Fruit fly (Drosophila melanogaster) whole organism, embryonic: ENCODE data around the gene CG10725.

ENCODE experiments used
- Abd-B ChIP-seq: fragments of 200-800 bp; sonication (Bioruptor generic); optimal IDR thresholded peaks from 2 replicates; lab custom pipeline; 2018; ENCODE audit warnings: missing biosample characterization, mild to moderate bottlenecking, missing genetic modification characterization, moderate library complexity
- Blimp-1 ChIP-seq: fragments of 200-800 bp; sonication (Bioruptor generic); optimal IDR thresholded peaks from 3 replicates; lab custom pipeline; 2018; ENCODE audit warnings: missing biosample characterization, missing genetic modification characterization, mild to moderate bottlenecking, moderate library complexity, missing genetic modification reagents
- CG11085 ChIP-seq: fragments of 200-800 bp; sonication (Bioruptor generic); IDR thresholded peaks from 2 replicates; pipeline ENCODE4 v1.3.6; 2022; ENCODE audit warnings: missing biosample characterization, missing genetic modification characterization
- CG11560 ChIP-seq: fragments of 200-800 bp; sonication (Bioruptor generic); IDR thresholded peaks from 3 replicates; pipeline ENCODE4 v1.3.6; 2022; ENCODE audit warnings: missing biosample characterization, missing genetic modification characterization
- CG13287 ChIP-seq: fragments of 200-800 bp; sonication (Bioruptor generic); IDR thresholded peaks from 2 replicates; pipeline ENCODE4 v1.3.6; 2022; ENCODE audit warnings: missing biosample characterization, missing genetic modification characterization; ENCODE audit not compliant: partially characterized antibody
- CG13624 ChIP-seq: fragments of 200-800 bp; sonication (Bioruptor generic); optimal IDR thresholded peaks from 2 replicates; lab custom pipeline; 2016; ENCODE audit warnings: missing biosample characterization, missing genetic modification characterization
- CG14441 ChIP-seq: fragments of 200-800 bp; sonication (Bioruptor generic); IDR thresholded peaks from 2 replicates; pipeline ENCODE4 v1.3.6; 2022; ENCODE audit warnings: missing biosample characterization, missing genetic modification characterization
- CG1603 ChIP-seq: fragments of 200-800 bp; sonication (Bioruptor generic); optimal IDR thresholded peaks from 2 replicates; lab custom pipeline; 2019; ENCODE audit warnings: missing biosample characterization, mild to moderate bottlenecking, missing genetic modification characterization, moderate library complexity
- CG16813 ChIP-seq: fragments of 200-800 bp; sonication (Bioruptor generic); IDR thresholded peaks from 3 replicates; pipeline ENCODE4 v1.3.6; 2022; ENCODE audit warnings: missing biosample characterization, missing genetic modification characterization; ENCODE audit not compliant: partially characterized antibody
- CG2712 ChIP-seq: fragments of 200-800 bp; optimal IDR thresholded peaks from 3 replicates; lab custom pipeline; 2019; ENCODE audit warnings: missing biosample characterization, mild to moderate bottlenecking, missing genetic modification characterization, moderate library complexity
- CG2889 ChIP-seq: fragments of 200-800 bp; sonication (Bioruptor generic); IDR thresholded peaks from 3 replicates; pipeline ENCODE4 v1.3.6; 2022; ENCODE audit warnings: missing biosample characterization, missing genetic modification characterization
- CG30403 ChIP-seq: fragments of 200-800 bp; sonication (Bioruptor generic); optimal IDR thresholded peaks from 3 replicates; lab custom pipeline; 2016; ENCODE audit warnings: missing biosample characterization, missing genetic modification characterization
- CG30431 ChIP-seq: fragments of 200-800 bp; sonication (Bioruptor generic); optimal IDR thresholded peaks from 2 replicates; lab custom pipeline; 2017; ENCODE audit warnings: missing biosample characterization, missing genetic modification characterization
- CG3281 ChIP-seq: fragments of 200-800 bp; sonication (Bioruptor generic); optimal IDR thresholded peaks from 3 replicates; lab custom pipeline; 2017; ENCODE audit warnings: missing biosample characterization, mild to moderate bottlenecking, missing genetic modification characterization
- CG5180 ChIP-seq: fragments of 200-800 bp; sonication (Bioruptor generic); optimal IDR thresholded peaks from 3 replicates; lab custom pipeline; 2017; ENCODE audit warnings: missing biosample characterization, missing genetic modification characterization, mild to moderate bottlenecking, moderate library complexity, missing genetic modification reagents
- CG6689 ChIP-seq: fragments of 200-800 bp; sonication (Bioruptor generic); IDR thresholded peaks from 2 replicates; pipeline ENCODE4 v1.3.6; 2022; ENCODE audit warnings: missing biosample characterization, missing genetic modification characterization
- CG7357 ChIP-seq: fragments of 200-800 bp; sonication (Bioruptor generic); IDR thresholded peaks from 3 replicates; pipeline ENCODE4 v1.3.6; 2022; ENCODE audit warnings: missing biosample characterization, missing genetic modification characterization
- CG7556 ChIP-seq: fragments of 200-800 bp; sonication (Bioruptor generic); optimal IDR thresholded peaks from 2 replicates; lab custom pipeline; 2017; ENCODE audit warnings: missing biosample characterization, mild to moderate bottlenecking, missing genetic modification characterization
- CG7987 ChIP-seq: fragments of 200-800 bp; sonication (Bioruptor generic); optimal IDR thresholded peaks from 2 replicates; lab custom pipeline; 2018; ENCODE audit warnings: missing biosample characterization, mild to moderate bottlenecking, missing genetic modification characterization, moderate library complexity
- Fer1 ChIP-seq: fragments of 200-800 bp; sonication (Bioruptor generic); optimal IDR thresholded peaks from 2 replicates; lab custom pipeline; 2017; ENCODE audit warnings: missing biosample characterization, mild to moderate bottlenecking, missing genetic modification characterization
- HLH54F ChIP-seq: fragments of 200-800 bp; sonication (Bioruptor generic); optimal IDR thresholded peaks from 3 replicates; lab custom pipeline; 2016; ENCODE audit warnings: missing biosample characterization, missing genetic modification characterization
- Hand ChIP-seq: fragments of 200-800 bp; sonication (Bioruptor generic); optimal IDR thresholded peaks from 2 replicates; lab custom pipeline; 2017; ENCODE audit warnings: mild to moderate bottlenecking, missing biosample characterization, missing genetic modification reagents, missing genetic modification characterization
- Kr ChIP-seq: fragments of 200-800 bp; sonication (Bioruptor generic); optimal IDR thresholded peaks from 2 replicates; lab custom pipeline; 2017; ENCODE audit warnings: missing biosample characterization, mild to moderate bottlenecking, missing genetic modification characterization
- Lhr ChIP-seq: fragments of 200-800 bp; sonication (Bioruptor generic); optimal IDR thresholded peaks from 3 replicates; lab custom pipeline; 2017; ENCODE audit warnings: mild to moderate bottlenecking, missing biosample characterization, missing genetic modification reagents, missing genetic modification characterization
- Lpt ChIP-seq: fragments of >200 bp; optimal IDR thresholded peaks from 2 replicates; lab custom pipeline; 2018; ENCODE audit warnings: missing biosample characterization, missing genetic modification characterization
- Myb ChIP-seq: fragments of 200-800 bp; sonication (Bioruptor generic); optimal IDR thresholded peaks from 2 replicates; lab custom pipeline; 2016; ENCODE audit warnings: missing biosample characterization, missing genetic modification characterization
- Sry-δ ChIP-seq: fragments of 200-800 bp; sonication (Bioruptor generic); optimal IDR thresholded peaks from 2 replicates; lab custom pipeline; 2016; ENCODE audit warnings: missing biosample characterization, missing genetic modification characterization
- Trl ChIP-seq, 3 experiments: fragments of >200 bp in 2 of 3; fragments of 200-800 bp in 1 of 3; sonication (Bioruptor generic) in 1 of 3; optimal IDR thresholded peaks; 2 replicates in 1 of 3; 3 replicates in 2 of 3; lab custom pipeline; 2016 to 2017; ENCODE audit warnings: missing biosample characterization in 1 of 3, missing genetic modification characterization in 1 of 3
- YL-1 ChIP-seq: fragments of 200-800 bp; sonication (Bioruptor generic); optimal IDR thresholded peaks from 3 replicates; lab custom pipeline; 2017; ENCODE audit warnings: missing biosample characterization, mild to moderate bottlenecking, missing genetic modification characterization
- br ChIP-seq: fragments of >200 bp; optimal IDR thresholded peaks from 2 replicates; lab custom pipeline; 2017
- bsh ChIP-seq, 2 experiments: fragments of 200-800 bp; sonication (Bioruptor generic); optimal IDR thresholded peaks; 2 replicates each; lab custom pipeline; 2017 to 2018; ENCODE audit warnings: mild to moderate bottlenecking in 2 of 2, missing biosample characterization in 2 of 2, missing genetic modification characterization in 2 of 2, moderate library complexity in 1 of 2
- crp ChIP-seq, 2 experiments: fragments of 200-800 bp; sonication (Bioruptor generic); optimal IDR thresholded peaks; 2 replicates in 1 of 2; 3 replicates in 1 of 2; lab custom pipeline; 2017; ENCODE audit warnings: missing biosample characterization in 2 of 2, missing genetic modification characterization in 2 of 2, mild to moderate bottlenecking in 1 of 2, moderate library complexity in 1 of 2
- ewg ChIP-seq: fragments of 200-800 bp; sonication (Bioruptor generic); optimal IDR thresholded peaks from 3 replicates; lab custom pipeline; 2017; ENCODE audit warnings: mild to moderate bottlenecking, missing biosample characterization, missing genetic modification reagents, missing genetic modification characterization
- exex ChIP-seq: fragments of 200-800 bp; sonication (Bioruptor generic); optimal IDR thresholded peaks from 4 replicates; lab custom pipeline; 2018; ENCODE audit warnings: missing biosample characterization, mild to moderate bottlenecking, missing genetic modification characterization, moderate library complexity
- grn ChIP-seq: fragments of 200-800 bp; sonication (Bioruptor generic); optimal IDR thresholded peaks from 3 replicates; lab custom pipeline; 2017; ENCODE audit warnings: missing biosample characterization, missing genetic modification characterization
- hb ChIP-seq: fragments of 200-800 bp; sonication (Bioruptor generic); IDR thresholded peaks from 3 replicates; pipeline ENCODE4 v1.3.6; 2022; ENCODE audit warnings: missing biosample characterization, missing genetic modification characterization; ENCODE audit not compliant: partially characterized antibody
- insv ChIP-seq, 2 experiments: fragments of 200-800 bp; sonication (Bioruptor generic); optimal IDR thresholded peaks; 3 replicates each; lab custom pipeline; 2016 to 2018; ENCODE audit warnings: missing biosample characterization in 2 of 2, missing genetic modification characterization in 2 of 2
- lov ChIP-seq, 2 experiments: fragments of 200-800 bp in 1 of 2; fragments of >200 bp in 1 of 2; sonication (Bioruptor generic) in 1 of 2; IDR thresholded peaks in 1 of 2; optimal IDR thresholded peaks in 1 of 2; 2 replicates in 1 of 2; 3 replicates in 1 of 2; pipeline versions ENCODE4 v1.3.6 to Lab custom; 2017 to 2022; ENCODE audit warnings: missing biosample characterization in 1 of 2, missing genetic modification characterization in 1 of 2
- nom ChIP-seq: fragments of 200-800 bp; sonication (Bioruptor generic); optimal IDR thresholded peaks from 2 replicates; lab custom pipeline; 2017; ENCODE audit warnings: missing biosample characterization, missing genetic modification characterization, mild to moderate bottlenecking, moderate library complexity, missing genetic modification reagents
- org-1 ChIP-seq: fragments of 200-800 bp; sonication (Bioruptor generic); optimal IDR thresholded peaks from 2 replicates; lab custom pipeline; 2017; ENCODE audit warnings: missing biosample characterization, missing genetic modification characterization
- pum ChIP-seq: fragments of 200-800 bp; sonication (Bioruptor generic); optimal IDR thresholded peaks from 2 replicates; lab custom pipeline; 2016; ENCODE audit warnings: missing biosample characterization, missing genetic modification characterization
- sc ChIP-seq, 3 experiments: fragments of >200 bp in 2 of 3; fragments of 200-800 bp in 1 of 3; sonication (Bioruptor generic) in 1 of 3; optimal IDR thresholded peaks; 2 replicates in 2 of 3; 3 replicates in 1 of 3; lab custom pipeline; 2017; ENCODE audit warnings: mild to moderate bottlenecking in 1 of 3, missing biosample characterization in 1 of 3, missing genetic modification characterization in 1 of 3, missing genetic modification reagents in 1 of 3
- sd ChIP-seq: fragments of 200-800 bp; sonication (Bioruptor generic); optimal IDR thresholded peaks from 3 replicates; lab custom pipeline; 2018; ENCODE audit warnings: missing biosample characterization, mild to moderate bottlenecking, missing genetic modification characterization, moderate library complexity
- sima ChIP-seq: fragments of 200-800 bp; sonication (Bioruptor generic); optimal IDR thresholded peaks from 2 replicates; lab custom pipeline; 2016; ENCODE audit warnings: missing biosample characterization, missing genetic modification characterization
- sisA ChIP-seq: fragments of 200-800 bp; sonication (Bioruptor generic); IDR thresholded peaks from 2 replicates; pipeline ENCODE4 v1.3.6; 2022; ENCODE audit warnings: missing biosample characterization, missing genetic modification characterization
- sr ChIP-seq: fragments of 200-800 bp; sonication (Bioruptor generic); IDR thresholded peaks from 3 replicates; pipeline ENCODE4 v1.3.6; 2022; ENCODE audit warnings: missing biosample characterization, missing genetic modification characterization
- toy ChIP-seq: fragments of 200-800 bp; sonication (Bioruptor generic); IDR thresholded peaks from 2 replicates; pipeline ENCODE4 v1.3.6; 2022; ENCODE audit warnings: missing biosample characterization, missing genetic modification characterization
- wor ChIP-seq: fragments of 200-800 bp; sonication (Bioruptor generic); IDR thresholded peaks from 2 replicates; pipeline ENCODE4 v1.3.6; 2022; ENCODE audit warnings: missing biosample characterization, missing genetic modification characterization
- zfh2 ChIP-seq: fragments of 200-800 bp; sonication (Bioruptor generic); optimal IDR thresholded peaks from 2 replicates; lab custom pipeline; 2016; ENCODE audit warnings: missing biosample characterization, missing genetic modification characterization

Gene CG10725

dm6 chr3L:13435170-13435727 lies 2.5 kb upstream of the CG10725 start, which contains the start of gene CG10713 (continued):
- TF ChIP-seq CG11560 (tag; lab: Robert Waterston, UW) (no peak), exex (tag; lab: Kevin White, UChicago) (no peak), CG13624 (GFP tag; lab: Kevin White, UChicago) (no peak), CG7556 (GFP tag; lab: Kevin White, UChicago) (no peak), lov (optimal IDR thresholded peaks at IDR 0.05; lab: Kevin White, UChicago) (no peak), lov (GFP tag; IDR thresholded peaks at IDR 0.05; lab: Robert Waterston, UW) (no peak), Trl (optimal IDR thresholded peaks at IDR 0.05; lab: Kevin White, UChicago) (peak; percentile 51 to 54), Trl (GFP tag; optimal IDR thresholded peaks at IDR 0.05; lab: Kevin White, UChicago) (no peak), sima (GFP tag; lab: Kevin White, UChicago) (no peak), ewg (GFP tag; lab: Kevin White, UChicago) (peak; percentile 98), CG6689 (no peak), CG1603 (tag; lab: Kevin White, UChicago) (no peak), toy (GFP tag; lab: Robert Waterston, UW) (no peak), Hand (peak; percentile 8), org-1 (GFP tag; lab: Kevin White, UChicago) (no peak), grn (GFP tag; lab: Kevin White, UChicago) (no peak), CG30431 (GFP tag; lab: Kevin White, UChicago) (no peak), CG2889 (GFP tag; lab: Robert Waterston, UW) (no peak), wor (GFP tag; lab: Robert Waterston, UW) (no peak), Lpt (no peak), CG16813 (GFP tag; lab: Robert Waterston, UW) (no peak), CG7357 (GFP tag; lab: Robert Waterston, UW) (no peak), br (no peak), CG11085 (GFP tag; lab: Robert Waterston, UW) (0 out of 2 replicates have a peak, but pooled peaks have one; percentile 7), nom (GFP tag; lab: Kevin White, UChicago) (peak; percentile 76), CG5180 (GFP tag; lab: Kevin White, UChicago) (no peak), Myb (GFP tag; lab: Kevin White, UChicago) (peak; percentile 76), Blimp-1 (GFP tag; lab: Kevin White, UChicago) (no peak), insv (GFP tag; optimal IDR thresholded peaks at IDR 0.05; lab: Kevin White, UChicago) (no peak), bsh (GFP tag; optimal IDR thresholded peaks at IDR 0.05; lab: Kevin White, UChicago) (peak in 1 of 2 experiments; percentile 49), sd (no peak), CG3281 (no peak), Sry-δ (no peak), Fer1 (GFP tag; lab: Kevin White, UChicago) (peak; percentile 21), sisA (GFP tag; lab: Robert Waterston, UW) (no peak), crp (GFP tag; optimal IDR thresholded peaks at IDR 0.05; lab: Kevin White, UChicago) (no peak), HLH54F (GFP tag; lab: Kevin White, UChicago) (no peak), CG7987 (GFP tag; lab: Kevin White, UChicago) (no peak), pum (GFP tag; lab: Kevin White, UChicago) (no peak), Lhr (GFP tag; lab: Kevin White, UChicago) (no peak), zfh2 (GFP tag; lab: Kevin White, UChicago) (no peak), Abd-B (GFP tag; lab: Kevin White, UChicago) (no peak), CG14441 (GFP tag; lab: Robert Waterston, UW) (no peak), CG30403 (GFP tag; lab: Kevin White, UChicago) (no peak), Kr (no peak), YL-1 (GFP tag; lab: Kevin White, UChicago) (no peak), hb (GFP tag; lab: Robert Waterston, UW) (no peak), CG2712 (peak; percentile 83), sc (optimal IDR thresholded peaks at IDR 0.05; lab: Kevin White, UChicago) (no peak), sc (GFP tag; optimal IDR thresholded peaks at IDR 0.05; lab: Kevin White, UChicago) (no peak), sr (GFP tag; lab: Robert Waterston, UW) (0 out of 3 replicates have a peak, but pooled peaks have one; percentile 52), CG13287 (GFP tag; lab: Robert Waterston, UW) (no peak)
